Fruit fly (Drosophila melanogaster): ENCODE results near the gene CG42331.

DNA sequence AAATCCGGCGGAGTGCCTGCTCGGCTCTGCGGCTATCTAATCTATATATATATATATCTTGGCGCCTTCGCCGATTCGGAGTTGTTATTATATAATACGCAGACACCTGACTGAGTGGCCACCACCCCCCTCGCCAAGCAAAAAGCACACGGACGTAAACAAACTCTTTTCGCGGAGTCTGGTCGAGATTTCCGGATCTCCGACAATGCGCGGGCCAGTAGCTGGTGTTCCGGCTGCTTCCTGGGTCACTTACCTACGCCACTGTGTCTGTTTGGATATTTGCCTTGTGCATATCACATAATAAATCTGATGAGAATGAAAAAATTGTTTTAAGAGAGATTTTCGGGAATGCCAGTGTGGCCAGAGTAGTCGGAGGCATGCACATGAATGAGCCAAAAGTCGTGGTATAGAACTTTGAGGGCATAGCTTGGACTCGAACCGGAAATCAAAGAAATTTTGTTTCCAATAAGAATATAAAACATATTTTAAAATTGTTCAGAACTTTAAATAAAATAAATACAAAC, 15.1 kb downstream of the CG42331 start, which contains the start of gene CG5805:
- TF ChIP-seq Fer1 (GFP tag; optimal IDR thresholded peaks at IDR 0.05) (peak; percentile 91), HmgD (GFP tag; optimal IDR thresholded peaks at IDR 0.05) (peak; percentile 69)
